Worm (Caenorhabditis elegans) whole organism, L3 larva: ENCODE results near the gene spp-9.

Experiments
- ceh-82 ChIP-seq: fragments of 150-350 bp; optimal IDR thresholded peaks from 2 replicates; lab custom pipeline; 2014; ENCODE audit warnings: missing biosample characterization, missing genetic modification characterization
- elt-3 ChIP-seq, 3 experiments: fragments of 150-350 bp in 1 of 3; sonication (generic microtip) in 2 of 3; optimal IDR thresholded peaks; 2 replicates in 2 of 3; 4 replicates in 1 of 3; lab custom pipeline; 2014 to 2017; ENCODE audit warnings: missing biosample characterization in 3 of 3, missing genetic modification characterization in 3 of 3
- fos-1 ChIP-seq: fragments of 150-350 bp; optimal IDR thresholded peaks from 2 replicates; lab custom pipeline; 2014; ENCODE audit warnings: missing biosample characterization, missing genetic modification characterization
- lin-39 ChIP-seq: fragments of 150-350 bp; optimal IDR thresholded peaks from 2 replicates; lab custom pipeline; 2018; ENCODE audit warnings: missing biosample characterization, missing genetic modification reagents, missing genetic modification characterization
- nhr-12 ChIP-seq: fragments of 150-350 bp; optimal IDR thresholded peaks from 2 replicates; lab custom pipeline; 2014; ENCODE audit warnings: missing biosample characterization, missing genetic modification characterization
- nhr-25 ChIP-seq: sonication (generic microtip); optimal IDR thresholded peaks from 2 replicates; lab custom pipeline; 2017; ENCODE audit warnings: missing biosample characterization, missing genetic modification characterization
- pqm-1 ChIP-seq: fragments of 150-350 bp; optimal IDR thresholded peaks from 2 replicates; lab custom pipeline; 2017; ENCODE audit warnings: missing biosample characterization, missing genetic modification characterization, inconsistent platforms
- skn-1 ChIP-seq: fragments of 150-350 bp; optimal IDR thresholded peaks from 2 replicates; lab custom pipeline; 2014; ENCODE audit warnings: missing biosample characterization, missing genetic modification characterization
- ztf-11 ChIP-seq: fragments of 150-350 bp; optimal IDR thresholded peaks from 2 replicates; lab custom pipeline; 2014; ENCODE audit warnings: missing biosample characterization, missing genetic modification characterization
- ztf-4 ChIP-seq: fragments of 150-350 bp; optimal IDR thresholded peaks from 2 replicates; lab custom pipeline; 2014; ENCODE audit warnings: missing biosample characterization, missing genetic modification characterization

- TF ChIP-seq ceh-82 (tag; lab: Kevin White, UChicago) (no peak), pqm-1 (tag; lab: Kevin White, UChicago) (no peak), elt-3 (tag; optimal IDR thresholded peaks at IDR 0.05; lab: Kevin White, UChicago) (no peak), ztf-4 (tag; lab: Kevin White, UChicago) (no peak), skn-1 (no peak), fos-1 (tag; lab: Kevin White, UChicago) (no peak), ztf-11 (tag; lab: Kevin White, UChicago) (no peak), nhr-12 (tag; lab: Kevin White, UChicago) (no peak), nhr-25 (no peak), lin-39 (tag; lab: Kevin White, UChicago) (no peak)
Observed at ce11 chrX:11489830-11490229, 2.2 kb downstream of the spp-9 start, which contains the start of gene spp-21.
